Fruit fly (Drosophila melanogaster) whole organism, wandering third instar larva: ENCODE results near the gene CG15594.

Experiments
- Abd-B ChIP-seq: fragments of >200 bp; optimal IDR thresholded peaks from 2 replicates; lab custom pipeline; 2017; ENCODE audit warnings: missing biosample characterization, missing genetic modification characterization
- CG32264 ChIP-seq: fragments of 200-800 bp; sonication (Bioruptor generic); optimal IDR thresholded peaks from 2 replicates; lab custom pipeline; 2016; ENCODE audit warnings: missing biosample characterization, missing genetic modification characterization
- CG9705 ChIP-seq: fragments of 200-800 bp; sonication (Bioruptor generic); optimal IDR thresholded peaks from 2 replicates; lab custom pipeline; 2018; ENCODE audit warnings: missing biosample characterization, mild to moderate bottlenecking, missing genetic modification characterization
- CrebA ChIP-seq: fragments of 200-800 bp; sonication (Bioruptor generic); optimal IDR thresholded peaks from 2 replicates; lab custom pipeline; 2016; ENCODE audit warnings: missing biosample characterization, mild to moderate bottlenecking, missing genetic modification characterization, borderline replicate concordance
- Dfd ChIP-seq: fragments of >200 bp; optimal IDR thresholded peaks from 2 replicates; lab custom pipeline; 2017; ENCODE audit warnings: missing biosample characterization, missing genetic modification characterization
- Dif ChIP-seq: fragments of 200-275, 200-300 bp; sonication (Bioruptor generic); optimal IDR thresholded peaks from 2 replicates; lab custom pipeline; 2018; ENCODE audit warnings: missing biosample characterization, missing genetic modification characterization; ENCODE audit not compliant: partially characterized antibody
- HLH106 ChIP-seq: fragments of 200-800 bp; optimal IDR thresholded peaks from 3 replicates; lab custom pipeline; 2019; ENCODE audit warnings: missing biosample characterization, mild to moderate bottlenecking, missing genetic modification characterization, moderate library complexity
- Hnf4 ChIP-seq: fragments of 200-800 bp; sonication (Bioruptor generic); optimal IDR thresholded peaks from 2 replicates; lab custom pipeline; 2016; ENCODE audit warnings: missing biosample characterization, mild to moderate bottlenecking, missing genetic modification characterization
- Hr78 ChIP-seq: fragments of >200 bp; optimal IDR thresholded peaks from 2 replicates; lab custom pipeline; 2017; ENCODE audit warnings: missing biosample characterization, missing genetic modification characterization
- Hr83 ChIP-seq: fragments of 200-300 bp; sonication (Bioruptor generic); optimal IDR thresholded peaks from 2 replicates; lab custom pipeline; 2016; ENCODE audit warnings: missing biosample characterization, mild to moderate bottlenecking, missing genetic modification characterization, moderate library complexity; ENCODE audit not compliant: poor library complexity, severe bottlenecking
- Jra ChIP-seq: sonication (Bioruptor generic); optimal IDR thresholded peaks from 2 replicates; lab custom pipeline; 2016; ENCODE audit warnings: missing biosample characterization, missing genetic modification characterization
- Mio ChIP-seq: sonication (Bioruptor generic); optimal IDR thresholded peaks from 2 replicates; lab custom pipeline; 2016; ENCODE audit warnings: missing biosample characterization, missing genetic modification characterization
- Myc ChIP-seq: fragments of >200 bp; optimal IDR thresholded peaks from 2 replicates; lab custom pipeline; 2017
- N ChIP-seq: fragments of >200 bp; optimal IDR thresholded peaks from 2 replicates; lab custom pipeline; 2018; ENCODE audit warnings: missing biosample characterization, missing external identifiers, missing genetic modification characterization
- Rel ChIP-seq, 2 experiments: fragments of 200-800 bp; sonication (Bioruptor generic) in 1 of 2; optimal IDR thresholded peaks; 2 replicates in 1 of 2; 3 replicates in 1 of 2; lab custom pipeline; 2016 to 2019; ENCODE audit warnings: mild to moderate bottlenecking in 2 of 2, missing biosample characterization in 2 of 2, missing genetic modification characterization in 2 of 2, moderate library complexity in 1 of 2
- Sp1 ChIP-seq: fragments of 200-800 bp; sonication (Bioruptor generic); optimal IDR thresholded peaks from 3 replicates; lab custom pipeline; 2019; ENCODE audit warnings: missing biosample characterization, mild to moderate bottlenecking, missing genetic modification characterization, moderate library complexity
- Vsx2 ChIP-seq: fragments of 200-300, 225-300 bp; sonication (Bioruptor generic); optimal IDR thresholded peaks from 2 replicates; lab custom pipeline; 2018; ENCODE audit warnings: missing biosample characterization, missing genetic modification characterization; ENCODE audit not compliant: partially characterized antibody
- brk ChIP-seq: fragments of 200-800 bp; sonication (Bioruptor generic); optimal IDR thresholded peaks from 2 replicates; lab custom pipeline; 2016; ENCODE audit warnings: missing biosample characterization, mild to moderate bottlenecking, missing genetic modification characterization
- dl ChIP-seq, 2 experiments: fragments of 175-275, 200-275 bp in 1 of 2; fragments of 200-275 bp in 1 of 2; sonication (Bioruptor generic); optimal IDR thresholded peaks; lab custom pipeline; 2018; ENCODE audit warnings: mild to moderate bottlenecking in 2 of 2, missing biosample characterization in 2 of 2, missing genetic modification characterization in 2 of 2, moderate library complexity in 2 of 2; ENCODE audit not compliant: partially characterized antibody in 2 of 2, insufficient read depth in 1 of 2
- dmrt93B ChIP-seq: fragments of 200-800 bp; sonication (Bioruptor generic); optimal IDR thresholded peaks from 2 replicates; lab custom pipeline; 2018; ENCODE audit warnings: missing biosample characterization, mild to moderate bottlenecking, missing genetic modification characterization
- ey ChIP-seq: fragments of 200-800 bp; sonication (Bioruptor generic); optimal IDR thresholded peaks from 2 replicates; lab custom pipeline; 2016; ENCODE audit warnings: missing biosample characterization, missing genetic modification characterization
- foxo ChIP-seq, 2 experiments: fragments of 200-800 bp; sonication (Bioruptor generic); optimal IDR thresholded peaks; 2 replicates in 1 of 2; 3 replicates in 1 of 2; lab custom pipeline; 2016 to 2017; ENCODE audit warnings: missing biosample characterization in 2 of 2, missing genetic modification characterization in 2 of 2
- fru ChIP-seq: fragments of 200-800 bp; sonication (Bioruptor generic); optimal IDR thresholded peaks from 3 replicates; lab custom pipeline; 2016; ENCODE audit warnings: missing biosample characterization, mild to moderate bottlenecking, missing genetic modification characterization
- h ChIP-seq: fragments of 200-800 bp; sonication (Bioruptor generic); optimal IDR thresholded peaks from 3 replicates; lab custom pipeline; 2016; ENCODE audit warnings: missing biosample characterization, mild to moderate bottlenecking, missing genetic modification characterization
- jim ChIP-seq: fragments of 175-275, 200-325 bp; sonication (Bioruptor generic); optimal IDR thresholded peaks from 2 replicates; lab custom pipeline; 2016; ENCODE audit warnings: missing biosample characterization, mild to moderate bottlenecking, missing genetic modification characterization
- lola ChIP-seq: fragments of >200 bp; optimal IDR thresholded peaks from 2 replicates; lab custom pipeline; 2017; ENCODE audit warnings: missing biosample characterization, missing genetic modification characterization
- pan ChIP-seq: fragments of >200 bp; optimal IDR thresholded peaks from 2 replicates; lab custom pipeline; 2017
- psq ChIP-seq: fragments of 200-800 bp; sonication (Bioruptor generic); optimal IDR thresholded peaks from 3 replicates; lab custom pipeline; 2017; ENCODE audit warnings: missing biosample characterization, mild to moderate bottlenecking, missing genetic modification characterization, moderate library complexity
- rgr ChIP-seq: fragments of 200-800 bp; sonication (Bioruptor generic); optimal IDR thresholded peaks from 3 replicates; lab custom pipeline; 2016; ENCODE audit warnings: missing biosample characterization, mild to moderate bottlenecking, missing genetic modification characterization
- usp ChIP-seq: fragments of >200 bp; optimal IDR thresholded peaks from 2 replicates; lab custom pipeline; 2017; ENCODE audit warnings: missing biosample characterization, missing genetic modification characterization
- woc ChIP-seq: sonication (Bioruptor generic); optimal IDR thresholded peaks from 2 replicates; lab custom pipeline; 2016; ENCODE audit warnings: missing biosample characterization, mild to moderate bottlenecking, missing genetic modification characterization

CG15594 gene

DNA sequence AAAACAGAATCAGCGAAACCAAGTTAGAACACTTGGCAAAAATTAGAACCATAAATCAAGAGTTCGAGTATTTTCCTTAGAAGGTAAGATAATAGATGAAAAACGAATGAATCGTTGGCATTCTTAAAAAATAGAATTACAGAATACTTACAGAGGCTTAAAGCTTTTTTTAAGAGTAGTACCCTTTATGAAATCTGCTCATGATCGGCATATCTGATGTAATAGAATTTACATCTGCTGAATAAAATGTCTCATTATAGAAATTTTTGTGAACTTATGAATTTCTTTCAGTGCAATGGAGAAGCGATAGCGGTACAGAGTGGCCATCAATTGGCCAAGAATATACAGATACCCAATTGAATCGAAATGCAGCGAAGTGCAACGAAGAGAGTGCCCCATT is 3.9 kb downstream of the CG15594 start, which contains the start of gene Osi13:
Gene Osi13, plus strand, starts transcription at position 301 of the 400 bp plus-strand sequence.
- TF ChIP-seq brk (GFP tag; lab: Kevin White, UChicago) (no peak), dmrt93B (GFP tag; lab: Kevin White, UChicago) (no peak), Hnf4 (GFP tag; lab: Kevin White, UChicago) (no peak), Rel (GFP tag; optimal IDR thresholded peaks at IDR 0.05; lab: Kevin White, UChicago) (no peak), Rel (tag; optimal IDR thresholded peaks at IDR 0.05; lab: Kevin White, UChicago) (no peak), Hr78 (GFP tag; lab: Kevin White, UChicago) (no peak), CG32264 (GFP tag; lab: Kevin White, UChicago) (no peak), Hr83 (GFP tag; lab: Kevin White, UChicago) (no peak), pan (lab: Kevin White, UChicago) (no peak), usp (GFP tag; lab: Kevin White, UChicago) (no peak), Mio (GFP tag; lab: Kevin White, UChicago) (no peak), Myc (lab: Kevin White, UChicago) (no peak), CG9705 (GFP tag; lab: Kevin White, UChicago) (no peak), CrebA (GFP tag; lab: Kevin White, UChicago) (no peak), dl (GFP tag; optimal IDR thresholded peaks at IDR 0.05; lab: Kevin White, UChicago; ENCODE audit: insufficient read depth in 1 of 2, partially characterized antibody in 2 of 2) (no peak), woc (GFP tag; lab: Kevin White, UChicago) (no peak), Abd-B (GFP tag; lab: Kevin White, UChicago) (no peak), N (GFP tag; lab: Kevin White, UChicago) (no peak), fru (GFP tag; lab: Kevin White, UChicago) (no peak)

DNA sequence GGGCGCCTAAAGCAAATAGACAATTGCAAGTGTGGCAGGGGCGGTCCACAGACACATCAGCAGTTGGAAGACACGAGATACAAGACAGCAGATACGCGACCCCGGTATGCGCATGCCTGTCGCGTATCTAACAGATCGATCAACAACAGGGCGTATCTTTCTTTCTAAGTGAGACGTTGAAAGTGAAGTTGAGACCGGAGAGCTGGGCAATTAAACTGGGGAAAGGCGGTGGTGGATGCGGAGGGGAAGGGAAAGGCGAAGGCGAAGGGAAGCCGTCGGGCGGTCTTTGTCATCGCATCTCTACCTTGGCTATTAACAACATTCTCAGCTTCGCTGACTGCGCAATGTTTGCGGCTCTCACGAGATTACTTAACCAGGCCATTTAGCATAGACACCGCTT is 6.5 kb downstream of the CG15594 start:
- TF ChIP-seq ey (GFP tag; lab: Kevin White, UChicago), result no peak
- TF ChIP-seq lola, result no peak
- no peak for TF ChIP-seq Abd-B (GFP tag; lab: Kevin White, UChicago)
- no peak for TF ChIP-seq CG9705 (GFP tag; lab: Kevin White, UChicago)
- TF ChIP-seq HLH106 (tag; lab: Kevin White, UChicago), result no peak
- no peak for TF ChIP-seq Sp1 (GFP tag; lab: Kevin White, UChicago)
- no peak for TF ChIP-seq psq (GFP tag; lab: Kevin White, UChicago)
- no peak for TF ChIP-seq jim (GFP tag; lab: Kevin White, UChicago)
- no peak for TF ChIP-seq Dif (GFP tag; lab: Kevin White, UChicago)
- no peak for TF ChIP-seq brk (GFP tag; lab: Kevin White, UChicago)

- no peak for TF ChIP-seq Hnf4 (GFP tag; lab: Kevin White, UChicago)
- no peak for TF ChIP-seq jim (GFP tag; lab: Kevin White, UChicago)
- TF ChIP-seq woc (GFP tag; lab: Kevin White, UChicago), result no peak
- TF ChIP-seq HLH106 (tag; lab: Kevin White, UChicago), result no peak
- no peak for TF ChIP-seq Sp1 (GFP tag; lab: Kevin White, UChicago)
- TF ChIP-seq psq (GFP tag; lab: Kevin White, UChicago), result no peak
- TF ChIP-seq ey (GFP tag; lab: Kevin White, UChicago), result no peak
- no peak for TF ChIP-seq h (GFP tag; lab: Kevin White, UChicago)
- TF ChIP-seq usp (GFP tag; lab: Kevin White, UChicago), result no peak
- no peak for TF ChIP-seq Myc (lab: Kevin White, UChicago)
- no peak for TF ChIP-seq dmrt93B (GFP tag; lab: Kevin White, UChicago)
These were observed 9.6 kb downstream of the CG15594 start for dm6 chr3R:6297164-6297563.

- no peak for TF ChIP-seq rgr (GFP tag; lab: Kevin White, UChicago)
- TF ChIP-seq ey (GFP tag; lab: Kevin White, UChicago), result no peak
- no peak for TF ChIP-seq Hr83 (GFP tag; lab: Kevin White, UChicago)
- TF ChIP-seq brk (GFP tag; lab: Kevin White, UChicago), result no peak
- TF ChIP-seq foxo (GFP tag; optimal IDR thresholded peaks at IDR 0.05; lab: Kevin White, UChicago), result no peak
- TF ChIP-seq fru (GFP tag; lab: Kevin White, UChicago), result no peak
- TF ChIP-seq Mio (GFP tag; lab: Kevin White, UChicago), result no peak
- TF ChIP-seq HLH106 (tag; lab: Kevin White, UChicago), result no peak
- TF ChIP-seq lola, result no peak
- no peak for TF ChIP-seq Jra (GFP tag; lab: Kevin White, UChicago)
- TF ChIP-seq dl (GFP tag; optimal IDR thresholded peaks at IDR 0.05; lab: Kevin White, UChicago; ENCODE audit: insufficient read depth in 1 of 2, partially characterized antibody in 2 of 2), result no peak
- no peak for TF ChIP-seq Vsx2 (GFP tag; lab: Kevin White, UChicago)
- TF ChIP-seq psq (GFP tag; lab: Kevin White, UChicago), result no peak
- no peak for TF ChIP-seq CrebA (GFP tag; lab: Kevin White, UChicago)
- no peak for TF ChIP-seq Dfd (GFP tag; lab: Kevin White, UChicago)
- no peak for TF ChIP-seq jim (GFP tag; lab: Kevin White, UChicago)
These were observed 11.3 kb downstream of the CG15594 start, which contains the start of gene Osi14 for dm6 chr3R:6298828-6299227. Osi14 (plus strand) TSS chr3R:6299128.
